Fruit fly (Drosophila melanogaster): Measurements from ENCODE around the gene CG31816.
A peak's percentile ranks its signal among the peaks of the same experiment; 100 is the strongest.

CG31816 gene

dm6 chr2L:16547652-16548417, 5.5 kb downstream of the CG31816 start (continued):
- peak; percentile 27; the same call in 1 of the 2 replicates for TF ChIP-seq Gug (GFP tag; IDR thresholded peaks at IDR 0.05)
- TF ChIP-seq vri (GFP tag; optimal IDR thresholded peaks at IDR 0.05) = no peak
- TF ChIP-seq esn (GFP tag; optimal IDR thresholded peaks at IDR 0.05) = peak; percentile 36
- peak; percentile 73 for TF ChIP-seq CG8119 (GFP tag; IDR thresholded peaks at IDR 0.05)
- TF ChIP-seq Eip78C (GFP tag) = no peak
- no peak for TF ChIP-seq Hr38 (GFP tag; optimal IDR thresholded peaks at IDR 0.05)
- TF ChIP-seq CG3032 (tag; optimal IDR thresholded peaks at IDR 0.05) = peak; percentile 18
- TF ChIP-seq Hr39 (GFP tag; optimal IDR thresholded peaks at IDR 0.05) = no peak
- TF ChIP-seq CG3919 (GFP tag; optimal IDR thresholded peaks at IDR 0.05) = no peak
- no peak for TF ChIP-seq Sox15 (GFP tag; optimal IDR thresholded peaks at IDR 0.05)
- TF ChIP-seq CG10631 (GFP tag; optimal IDR thresholded peaks at IDR 0.05) = no peak
- no peak for TF ChIP-seq lz (GFP tag; optimal IDR thresholded peaks at IDR 0.05)
- TF ChIP-seq CG6276 (GFP tag; optimal IDR thresholded peaks at IDR 0.05) = peak; percentile 55
- no peak for TF ChIP-seq CG7368 (GFP tag; optimal IDR thresholded peaks at IDR 0.05)
- peak; percentile 74 for TF ChIP-seq CG32006 (GFP tag; optimal IDR thresholded peaks at IDR 0.05)
- no peak for TF ChIP-seq CG8319 (GFP tag; optimal IDR thresholded peaks at IDR 0.05)
- TF ChIP-seq Eip75B (GFP tag; optimal IDR thresholded peaks at IDR 0.05) = peak; percentile 9
- no peak for TF ChIP-seq CG34406 (GFP tag; optimal IDR thresholded peaks at IDR 0.05)
- no peak for TF ChIP-seq CG16779 (tag; optimal IDR thresholded peaks at IDR 0.05)
- no peak for TF ChIP-seq Ets21C (GFP tag; optimal IDR thresholded peaks at IDR 0.05)
- no peak for TF ChIP-seq fd59A (GFP tag; optimal IDR thresholded peaks at IDR 0.05)
- peak; percentile 6 for TF ChIP-seq Sox14 (GFP tag; optimal IDR thresholded peaks at IDR 0.05)
- TF ChIP-seq Met (GFP tag; optimal IDR thresholded peaks at IDR 0.05) = peak; percentile 22
- TF ChIP-seq fd85E (GFP tag; optimal IDR thresholded peaks at IDR 0.05) = no peak

dm6 chr2L:16548418-16549108, 6.2 kb downstream of the CG31816 start:
- peak; percentile 49 for TF ChIP-seq CG10631 (GFP tag; optimal IDR thresholded peaks at IDR 0.05)
- TF ChIP-seq achi (GFP tag; optimal IDR thresholded peaks at IDR 0.05) = peak; percentile 2
- TF ChIP-seq CG4318 (GFP tag; optimal IDR thresholded peaks at IDR 0.05) = peak; percentile 16
- peak; percentile 10 for TF ChIP-seq CG34406 (GFP tag; optimal IDR thresholded peaks at IDR 0.05)
- TF ChIP-seq OdsH (GFP tag; optimal IDR thresholded peaks at IDR 0.05) = peak; percentile 12
- TF ChIP-seq lz (GFP tag; optimal IDR thresholded peaks at IDR 0.05) = no peak
- TF ChIP-seq CG3919 (GFP tag; optimal IDR thresholded peaks at IDR 0.05) = peak; percentile 28
- TF ChIP-seq CG6808 (GFP tag; optimal IDR thresholded peaks at IDR 0.05) = no peak
- peak; percentile 20 for TF ChIP-seq Hr4 (GFP tag; optimal IDR thresholded peaks at IDR 0.05)
- TF ChIP-seq CG8119 (GFP tag; IDR thresholded peaks at IDR 0.05) = peak; percentile 55; the same call in 2 of the 3 replicates
- no peak for TF ChIP-seq Sox14 (GFP tag; optimal IDR thresholded peaks at IDR 0.05)
- peak; percentile 62 for TF ChIP-seq CG15336 (GFP tag; IDR thresholded peaks at IDR 0.05)

- TF ChIP-seq Blimp-1 (GFP tag; optimal IDR thresholded peaks at IDR 0.05) (no peak), svp (GFP tag) (peak; percentile 20)
These were observed 7.5 kb downstream of the CG31816 start, which contains the start of gene CG5968 for dm6 chr2L:16549859-16550258. Gene CG5968, minus strand, starts transcription at chr2L:16549959.

- peak; percentile 34 for TF ChIP-seq OdsH (GFP tag; optimal IDR thresholded peaks at IDR 0.05)
- no peak for TF ChIP-seq Sox102F (GFP tag; optimal IDR thresholded peaks at IDR 0.05)
- TF ChIP-seq CG9139 (GFP tag; optimal IDR thresholded peaks at IDR 0.05) = no peak
- TF ChIP-seq fd85E (GFP tag; optimal IDR thresholded peaks at IDR 0.05) = no peak
- TF ChIP-seq Ets96B (tag; optimal IDR thresholded peaks at IDR 0.05) = no peak
- TF ChIP-seq net (GFP tag; optimal IDR thresholded peaks at IDR 0.05) = no peak
- no peak for TF ChIP-seq dsx (GFP tag; optimal IDR thresholded peaks at IDR 0.05; ENCODE audit: poor library complexity, severe bottlenecking)
- TF ChIP-seq CG15336 (GFP tag; IDR thresholded peaks at IDR 0.05) = 0 out of 2 replicates have a peak, but pooled peaks have one; percentile 19
- peak; percentile 29 for TF ChIP-seq CG10631 (GFP tag; optimal IDR thresholded peaks at IDR 0.05)
- peak; percentile 45 for TF ChIP-seq CG32006 (GFP tag; optimal IDR thresholded peaks at IDR 0.05)
- TF ChIP-seq Hr38 (GFP tag; optimal IDR thresholded peaks at IDR 0.05) = no peak
- TF ChIP-seq Ets21C (GFP tag; optimal IDR thresholded peaks at IDR 0.05) = no peak
- TF ChIP-seq vri (GFP tag; optimal IDR thresholded peaks at IDR 0.05) = no peak
- TF ChIP-seq fkh (GFP tag; optimal IDR thresholded peaks at IDR 0.05) = no peak
- TF ChIP-seq topi (GFP tag; optimal IDR thresholded peaks at IDR 0.05) = no peak
- no peak for TF ChIP-seq CG11902 (GFP tag; optimal IDR thresholded peaks at IDR 0.05)
- no peak for TF ChIP-seq Sox15 (GFP tag; optimal IDR thresholded peaks at IDR 0.05)
- TF ChIP-seq CG3032 (tag; optimal IDR thresholded peaks at IDR 0.05) = no peak
- no peak for TF ChIP-seq lz (GFP tag; optimal IDR thresholded peaks at IDR 0.05)
- TF ChIP-seq svp (GFP tag) = no peak
- peak; percentile 30 for TF ChIP-seq CG3919 (GFP tag; optimal IDR thresholded peaks at IDR 0.05)
- no peak for TF ChIP-seq CG31627 (GFP tag; optimal IDR thresholded peaks at IDR 0.05)
- no peak for TF ChIP-seq ss (GFP tag; optimal IDR thresholded peaks at IDR 0.05)
These were observed 17.6 kb downstream of the CG31816 start for dm6 chr2L:16559919-16560318.
